Worm (Caenorhabditis elegans) whole organism, L4/young adult: Measurements from ENCODE around the gene Y54G9A.5.

Source experiments
- dao-5 ChIP-seq: sonication (generic microtip); optimal IDR thresholded peaks from 2 replicates; lab custom pipeline; 2016; ENCODE audit warnings: missing genotype, missing genetic modification characterization, moderate library complexity, missing compliant biosample characterization
- him-1 ChIP-seq: sonication (generic microtip); optimal IDR thresholded peaks from 2 replicates; lab custom pipeline; 2016; ENCODE audit warnings: missing genotype, missing genetic modification reagents, missing genetic modification characterization, missing compliant biosample characterization

DNA sequence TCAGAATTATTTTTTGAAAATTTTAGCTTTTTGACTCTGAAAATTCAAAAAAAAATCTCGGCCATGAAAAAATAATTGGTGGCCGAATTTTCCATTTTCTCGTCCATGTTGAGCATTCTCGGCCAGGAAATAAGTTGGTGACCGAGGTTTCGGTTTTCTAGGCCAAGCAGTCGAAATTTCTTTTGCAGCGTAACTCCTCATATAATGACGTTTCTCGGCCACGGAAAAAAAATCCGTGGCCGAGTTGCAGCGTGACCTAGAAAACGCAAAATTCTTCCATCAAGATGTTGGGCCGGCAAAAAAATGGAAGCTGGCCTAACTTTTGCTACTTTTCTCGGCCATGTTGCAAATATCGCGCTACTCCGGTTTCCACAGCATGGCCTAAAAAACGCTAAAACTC is 27.3 kb downstream of the Y54G9A.5 start:
- TF ChIP-seq him-1 (tag; lab: Kevin White, UChicago) (no peak), dao-5 (tag; lab: Kevin White, UChicago) (no peak)
